Fruit fly (Drosophila melanogaster): Measurements from ENCODE around the gene Sh3beta.

- TF ChIP-seq Sin3A (optimal IDR thresholded peaks at IDR 0.05) (no peak), psq (optimal IDR thresholded peaks at IDR 0.05) (no peak), h (optimal IDR thresholded peaks at IDR 0.05) (no peak), Myc (optimal IDR thresholded peaks at IDR 0.05) (no peak), insv (optimal IDR thresholded peaks at IDR 0.05) (no peak)
Observed at dm6 chr3L:7356386-7357117, 12.5 kb downstream of the Sh3beta start, which contains the start of gene CTCF.

All from Kc167 (cell line).